Worm (Caenorhabditis elegans): Measurements from ENCODE around the gene Y69A2AR.1.

The Y69A2AR.1 gene

DNA sequence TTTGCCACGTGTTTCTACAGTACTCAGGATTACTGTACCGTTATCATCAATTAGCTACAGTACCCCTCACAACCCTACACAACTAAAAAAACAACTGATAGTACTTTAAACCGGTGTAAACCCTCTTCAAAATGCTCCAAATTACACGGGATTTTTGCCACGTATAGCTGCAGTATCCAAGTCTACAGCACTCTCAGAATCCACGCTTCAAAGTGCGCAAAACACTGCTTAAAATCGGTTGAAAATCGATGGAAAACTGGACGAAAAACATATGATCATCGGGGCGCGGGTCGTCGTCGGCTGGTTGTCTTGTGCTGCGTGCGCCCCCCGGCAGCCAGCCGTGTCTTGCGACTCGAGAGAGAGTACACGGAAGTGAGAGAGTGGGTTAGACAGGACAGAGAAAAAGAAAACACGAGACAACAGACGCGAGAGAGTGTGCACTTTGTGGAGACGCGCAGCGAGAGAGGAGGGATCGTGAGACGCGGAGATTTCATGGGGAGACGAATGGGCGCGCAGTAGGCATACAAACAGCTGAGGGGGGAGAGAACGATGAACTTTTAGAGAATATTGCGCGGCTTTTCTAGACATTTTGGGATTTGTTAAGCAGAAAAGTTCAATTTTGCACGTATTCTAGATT is 41.6 kb downstream of the Y69A2AR.1 start (continued):
- TF ChIP-seq nhr-80 (tag; optimal IDR thresholded peaks at IDR 0.05) = peak; percentile 68
- TF ChIP-seq hlh-12 (tag; optimal IDR thresholded peaks at IDR 0.05) = no peak
- TF ChIP-seq lin-26 (GFP tag; IDR thresholded peaks at IDR 0.05) = peak; percentile 68; the same call in 1 of the 2 replicates
- TF ChIP-seq nfya-1 (tag; optimal IDR thresholded peaks at IDR 0.05; ENCODE audit: borderline replicate concordance, insufficient read depth) = no peak
- TF ChIP-seq ceh-91 (GFP tag; IDR thresholded peaks at IDR 0.05) = no peak
- TF ChIP-seq B0019.2 (GFP tag; conservative IDR thresholded peaks at IDR 0.05) = no peak
- TF ChIP-seq T26A5.8 (tag; optimal IDR thresholded peaks at IDR 0.05) = no peak
- TF ChIP-seq aptf-2 (GFP tag; conservative IDR thresholded peaks at IDR 0.05) = no peak
- TF ChIP-seq nhr-27 (tag; optimal IDR thresholded peaks at IDR 0.05) = no peak
- TF ChIP-seq zfh-2 (GFP tag; conservative IDR thresholded peaks at IDR 0.05) = peak; percentile 98
- no peak for TF ChIP-seq madf-3 (GFP tag; IDR thresholded peaks at IDR 0.05)
- no peak for TF ChIP-seq F55B11.4 (tag; optimal IDR thresholded peaks at IDR 0.05; ENCODE audit: borderline replicate concordance, insufficient read depth)
- TF ChIP-seq attf-3 (GFP tag; conservative IDR thresholded peaks at IDR 0.05) = 0 out of 2 replicates have a peak, but pooled peaks have one; percentile 24
- TF ChIP-seq ZK185.1 (tag; optimal IDR thresholded peaks at IDR 0.05; ENCODE audit: poor library complexity, severe bottlenecking) = peak; percentile 50
- TF ChIP-seq sptf-2 (GFP tag; optimal IDR thresholded peaks at IDR 0.05) = no peak
- TF ChIP-seq madf-10 (tag; optimal IDR thresholded peaks at IDR 0.05) = peak; percentile 65
- no peak for TF ChIP-seq C17E4.6 (GFP tag; IDR thresholded peaks at IDR 0.05)
- peak; percentile 48 for TF ChIP-seq tbp1 (GFP tag; optimal IDR thresholded peaks at IDR 0.05)
- TF ChIP-seq F52B5.7 (tag; optimal IDR thresholded peaks at IDR 0.05) = peak; percentile 23
- TF ChIP-seq Y67H2A.10 (GFP tag; conservative IDR thresholded peaks at IDR 0.05) = peak; percentile 55; the same call in 1 of the 2 replicates
- no peak for TF ChIP-seq F10E7.11 (tag; optimal IDR thresholded peaks at IDR 0.05)
- peak; percentile 77 for TF ChIP-seq K11D2.4 (GFP tag; IDR thresholded peaks at IDR 0.05)
- no peak for TF ChIP-seq mxl-1 (tag; optimal IDR thresholded peaks at IDR 0.05)
- TF ChIP-seq dpl-1 (GFP tag; optimal IDR thresholded peaks at IDR 0.05) = no peak
- TF ChIP-seq pha-4 (tag; optimal IDR thresholded peaks at IDR 0.05) = no peak
- peak; percentile 45; the same call in 1 of the 2 replicates for TF ChIP-seq hsf-1 (GFP tag; IDR thresholded peaks at IDR 0.05)
- TF ChIP-seq ceh-79 (tag; optimal IDR thresholded peaks at IDR 0.05) = no peak
- no peak for TF ChIP-seq ceh-40 (GFP tag; IDR thresholded peaks at IDR 0.05)
- no peak for TF ChIP-seq lir-1 (GFP tag; conservative IDR thresholded peaks at IDR 0.05)
- no peak for TF ChIP-seq ets-4 (GFP tag; optimal IDR thresholded peaks at IDR 0.05)
- peak; percentile 82 for TF ChIP-seq dox-1 (GFP tag; IDR thresholded peaks at IDR 0.05)
- TF ChIP-seq snpc-4 (GFP tag; optimal IDR thresholded peaks at IDR 0.05) = no peak
- TF ChIP-seq snpc-4 (tag; optimal IDR thresholded peaks at IDR 0.05) = peak in 3 of 4 experiments; percentile 38 to 56 (median 41)
- no peak for TF ChIP-seq B0261.1 (tag; optimal IDR thresholded peaks at IDR 0.05)
- peak; percentile 15 for TF ChIP-seq ztf-3 (GFP tag; optimal IDR thresholded peaks at IDR 0.05)
- TF ChIP-seq egrh-3 (GFP tag; IDR thresholded peaks at IDR 0.05) = peak; percentile 66; the same call in 1 of the 2 replicates
- TF ChIP-seq nfyb-1 (GFP tag; IDR thresholded peaks at IDR 0.05) = peak; percentile 78
- no peak for TF ChIP-seq F33H1.4 (GFP tag; IDR thresholded peaks at IDR 0.05)
- TF ChIP-seq athp-1 (tag; optimal IDR thresholded peaks at IDR 0.05) = peak; percentile 64
- no peak for TF ChIP-seq snpc-1.3 (tag; optimal IDR thresholded peaks at IDR 0.05; ENCODE audit: insufficient read depth)
- TF ChIP-seq F39B2.1 (GFP tag; IDR thresholded peaks at IDR 0.05) = no peak
- peak; percentile 10 for TF ChIP-seq T07F8.4 (tag; optimal IDR thresholded peaks at IDR 0.05)
- peak; percentile 69 for TF ChIP-seq ztf-18 (tag; optimal IDR thresholded peaks at IDR 0.05)
- no peak for TF ChIP-seq hlh-26 (GFP tag; conservative IDR thresholded peaks at IDR 0.05)
- no peak for TF ChIP-seq ceh-100 (GFP tag; IDR thresholded peaks at IDR 0.05)
- no peak for TF ChIP-seq ccch-3 (GFP tag; optimal IDR thresholded peaks at IDR 0.05)
- TF ChIP-seq egl-44 (GFP tag; IDR thresholded peaks at IDR 0.05) = no peak
- no peak for TF ChIP-seq F57A8.1 (GFP tag; optimal IDR thresholded peaks at IDR 0.05)

All from whole organism, young adult.